Fruit fly (Drosophila melanogaster): ENCODE results near the gene shps.
A peak's percentile ranks its signal among the peaks of the same experiment; 100 is the strongest.

shps gene

DNA sequence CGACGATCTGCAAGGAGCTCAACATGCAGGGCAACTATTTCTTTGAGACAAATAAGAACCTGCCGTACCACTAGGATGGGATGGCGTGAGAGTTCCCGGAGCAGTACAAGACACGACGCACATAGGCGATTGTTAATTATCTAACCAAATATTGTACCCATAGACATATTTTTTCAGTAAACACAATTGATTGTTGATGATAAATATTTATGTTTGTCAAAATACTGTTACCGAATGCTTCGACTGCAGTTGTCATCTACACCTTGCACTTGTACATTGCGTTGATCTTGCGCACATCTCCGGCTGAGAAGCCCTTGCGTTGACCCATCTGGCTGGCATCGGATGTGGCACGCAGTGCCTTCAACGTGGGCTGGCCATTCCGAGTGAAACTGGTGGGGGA is 13.8 kb downstream of the shps start (continued):
- TF ChIP-seq HHEX (GFP tag; optimal IDR thresholded peaks at IDR 0.05) (no peak), fu2 (GFP tag; optimal IDR thresholded peaks at IDR 0.05) (no peak), maf-S (GFP tag; optimal IDR thresholded peaks at IDR 0.05) (no peak), Myb (GFP tag; optimal IDR thresholded peaks at IDR 0.05) (no peak), CG8388 (GFP tag; optimal IDR thresholded peaks at IDR 0.05) (peak; percentile 14), CG15479 (GFP tag; optimal IDR thresholded peaks at IDR 0.05) (no peak), CG16779 (GFP tag; IDR thresholded peaks at IDR 0.05) (no peak), gt (GFP tag; IDR thresholded peaks at IDR 0.05) (no peak), CG3281 (GFP tag; optimal IDR thresholded peaks at IDR 0.05) (no peak), Bgb (GFP tag; IDR thresholded peaks at IDR 0.05; ENCODE audit: partially characterized antibody) (no peak), MBD-R2 (GFP tag; IDR thresholded peaks at IDR 0.05) (no peak), CG7839 (tag; optimal IDR thresholded peaks at IDR 0.05) (no peak), Ets65A (GFP tag) (peak; percentile 61), Side (GFP tag; optimal IDR thresholded peaks at IDR 0.05) (no peak), pnt (GFP tag; optimal IDR thresholded peaks at IDR 0.05) (no peak), sim (GFP tag; IDR thresholded peaks at IDR 0.05) (no peak; the same call in 1 of the 2 replicates)

DNA sequence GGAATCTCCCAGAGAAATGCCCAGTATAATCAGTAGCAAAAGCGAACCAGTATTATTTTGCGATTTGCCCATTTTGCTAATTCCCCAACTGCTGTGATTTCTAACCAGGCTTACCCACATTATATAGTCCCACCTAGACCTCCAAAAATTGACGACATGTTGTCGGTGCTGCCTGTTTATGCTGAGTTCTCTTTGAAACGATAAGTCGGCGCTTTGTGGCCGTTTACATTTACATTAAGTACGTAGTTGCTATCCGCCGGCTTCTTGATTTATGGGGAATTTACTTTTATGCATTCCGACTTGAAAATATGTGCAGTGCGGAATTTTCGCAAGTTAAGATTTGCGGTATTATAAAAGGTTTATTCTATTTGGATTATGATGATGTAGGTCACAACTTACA is 14.9 kb downstream of the shps start, which contains the start of gene CG5715:
Gene CG5715 (minus strand): TSS at position 101 of the 400 bp plus-strand sequence.
- no peak for TF ChIP-seq CG12659 (GFP tag; optimal IDR thresholded peaks at IDR 0.05)
- no peak for TF ChIP-seq ro (GFP tag; IDR thresholded peaks at IDR 0.05)
- TF ChIP-seq Mrtf (GFP tag; IDR thresholded peaks at IDR 0.05) = no peak
- TF ChIP-seq mam (GFP tag; optimal IDR thresholded peaks at IDR 0.05) = no peak
- TF ChIP-seq Sin3A (optimal IDR thresholded peaks at IDR 0.05) = no peak
- no peak for TF ChIP-seq CG14710 (tag; optimal IDR thresholded peaks at IDR 0.05)
- TF ChIP-seq gcm (GFP tag; optimal IDR thresholded peaks at IDR 0.05) = no peak
- no peak for TF ChIP-seq CG33557 (GFP tag; optimal IDR thresholded peaks at IDR 0.05)
- TF ChIP-seq lov (optimal IDR thresholded peaks at IDR 0.05) = no peak
- TF ChIP-seq lov (GFP tag; IDR thresholded peaks at IDR 0.05) = no peak
- no peak for TF ChIP-seq Med (GFP tag)
- no peak for TF ChIP-seq CG4328 (GFP tag; optimal IDR thresholded peaks at IDR 0.05)
- no peak for TF ChIP-seq psq (GFP tag; optimal IDR thresholded peaks at IDR 0.05)
- no peak for TF ChIP-seq ttk (GFP tag; IDR thresholded peaks at IDR 0.05)
- TF ChIP-seq her (GFP tag; optimal IDR thresholded peaks at IDR 0.05) = no peak
- TF ChIP-seq Camta (GFP tag; optimal IDR thresholded peaks at IDR 0.05) = no peak
- TF ChIP-seq Sox100B (GFP tag; optimal IDR thresholded peaks at IDR 0.05) = no peak
- no peak for TF ChIP-seq Atf-2 (GFP tag; optimal IDR thresholded peaks at IDR 0.05)

DNA sequence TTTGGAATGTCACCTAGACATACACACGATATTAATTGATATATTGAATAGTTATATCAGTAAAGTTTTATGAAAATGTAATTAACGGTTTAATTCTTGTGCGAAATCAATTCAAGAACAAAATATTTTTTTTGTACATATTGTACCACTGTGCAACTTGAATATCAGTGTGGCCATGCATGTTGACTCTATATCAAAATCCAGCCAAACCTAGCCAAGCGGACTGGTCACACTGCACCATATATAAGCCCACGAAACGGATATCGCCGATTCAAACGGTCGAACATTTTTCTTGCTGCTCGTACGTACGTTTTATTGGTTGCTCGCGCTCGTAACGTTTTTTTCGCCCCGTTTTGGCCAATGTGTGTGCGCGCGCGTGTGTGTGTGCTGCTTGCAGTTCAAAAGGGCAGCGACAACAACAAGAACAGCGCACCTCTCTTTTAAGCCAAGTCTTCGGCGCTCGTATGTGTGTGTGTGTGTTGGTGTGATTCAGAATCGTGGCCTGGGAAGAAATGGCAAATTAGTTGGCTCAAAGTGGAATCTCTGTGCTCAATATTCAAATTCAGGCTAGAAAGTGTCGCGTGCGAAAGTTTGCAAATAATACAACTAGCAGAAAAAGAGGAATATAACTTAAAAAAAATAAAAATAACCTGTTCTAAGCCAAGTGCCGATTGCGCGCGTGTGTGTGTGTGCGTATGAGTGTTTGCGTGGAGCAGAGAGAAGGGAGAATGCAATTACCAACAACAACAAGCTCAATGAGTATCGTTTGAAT is 15.6 kb downstream of the shps start, which contains the start of gene crb:
Gene crb (plus strand): TSS at position 295 of the 772 bp plus-strand sequence.
- TF ChIP-seq dmrt11E (tag; optimal IDR thresholded peaks at IDR 0.05) = peak; percentile 39
- peak; percentile 54 for TF ChIP-seq CG5180 (GFP tag; optimal IDR thresholded peaks at IDR 0.05)
- peak; percentile 29 for TF ChIP-seq Bteb2 (GFP tag; optimal IDR thresholded peaks at IDR 0.05)
- peak; percentile 82 for TF ChIP-seq Hmr (GFP tag; optimal IDR thresholded peaks at IDR 0.05)
- TF ChIP-seq CG11723 (GFP tag; optimal IDR thresholded peaks at IDR 0.05) = peak; percentile 18
- peak; percentile 46 to 64 for TF ChIP-seq dpn (GFP tag; optimal IDR thresholded peaks at IDR 0.05)
- TF ChIP-seq CG2889 (GFP tag; IDR thresholded peaks at IDR 0.05) = no peak
- TF ChIP-seq CG12942 (GFP tag; optimal IDR thresholded peaks at IDR 0.05) = peak; percentile 37
- TF ChIP-seq Sry-β (GFP tag; optimal IDR thresholded peaks at IDR 0.05) = no peak
- TF ChIP-seq oc (tag; optimal IDR thresholded peaks at IDR 0.05) = peak; percentile 25
- TF ChIP-seq rib (GFP tag; IDR thresholded peaks at IDR 0.05) = peak; percentile 80
- TF ChIP-seq CG12155 (GFP tag; optimal IDR thresholded peaks at IDR 0.05) = peak; percentile 28
- TF ChIP-seq CG12071 (GFP tag; optimal IDR thresholded peaks at IDR 0.05) = peak; percentile 55
- peak; percentile 64; the same call in 2 of the 3 replicates for TF ChIP-seq CG34224 (GFP tag; IDR thresholded peaks at IDR 0.05; ENCODE audit: partially characterized antibody)
- peak; percentile 36 for TF ChIP-seq NfI (GFP tag; optimal IDR thresholded peaks at IDR 0.05)
- peak; percentile 11 for TF ChIP-seq CG1602 (GFP tag; optimal IDR thresholded peaks at IDR 0.05)

Measured in whole organism, embryonic.